Worm (Caenorhabditis elegans): Measurements from ENCODE around the gene C06E1.1.

C06E1.1 gene

ce11 chrIII:8652922-8653321 lies 47.3 kb downstream of the C06E1.1 start:
- TF ChIP-seq lin-35 (GFP tag; optimal IDR thresholded peaks at IDR 0.05) (peak in 1 of 3 experiments; percentile 60), madf-3 (GFP tag; IDR thresholded peaks at IDR 0.05) (no peak), D2030.7 (GFP tag; IDR thresholded peaks at IDR 0.05) (0 out of 2 replicates have a peak, but pooled peaks have one; percentile 11), F49E8.2 (tag; optimal IDR thresholded peaks at IDR 0.05; ENCODE audit: insufficient read depth) (no peak), lin-26 (GFP tag; IDR thresholded peaks at IDR 0.05) (peak; percentile 75), ztf-26 (tag; optimal IDR thresholded peaks at IDR 0.05) (peak; percentile 37), lir-1 (GFP tag; conservative IDR thresholded peaks at IDR 0.05) (no peak), F39B2.1 (GFP tag; IDR thresholded peaks at IDR 0.05) (no peak), K11D2.4 (GFP tag; IDR thresholded peaks at IDR 0.05) (peak; percentile 52; the same call in 1 of the 2 replicates), mel-28 (tag; optimal IDR thresholded peaks at IDR 0.05; ENCODE audit: borderline replicate concordance) (peak; percentile 13), let-607 (tag; optimal IDR thresholded peaks at IDR 0.05) (peak in 1 of 2 experiments; percentile 18), F55B11.4 (tag; optimal IDR thresholded peaks at IDR 0.05; ENCODE audit: borderline replicate concordance, insufficient read depth) (no peak), lsy-27 (tag; optimal IDR thresholded peaks at IDR 0.05; ENCODE audit: borderline replicate concordance, insufficient read depth) (no peak), egrh-3 (GFP tag; IDR thresholded peaks at IDR 0.05) (peak; percentile 13; the same call in 1 of the 2 replicates), nhr-27 (tag; optimal IDR thresholded peaks at IDR 0.05) (no peak), ceh-27 (GFP tag; optimal IDR thresholded peaks at IDR 0.05) (peak; percentile 42), unc-62 (GFP tag; optimal IDR thresholded peaks at IDR 0.05) (no peak), rpc-1 (optimal IDR thresholded peaks at IDR 0.05) (peak; percentile 69), rpc-1 (tag; optimal IDR thresholded peaks at IDR 0.05) (peak; percentile 75), nhr-90 (tag; optimal IDR thresholded peaks at IDR 0.05) (peak; percentile 43), ztf-6 (GFP tag; IDR thresholded peaks at IDR 0.05) (peak; percentile 78; the same call in 1 of the 2 replicates), zfh-2 (GFP tag; conservative IDR thresholded peaks at IDR 0.05) (no peak), xnd-1 (tag; optimal IDR thresholded peaks at IDR 0.05) (no peak), Y95B8A.8 (GFP tag; IDR thresholded peaks at IDR 0.05) (no peak), ZK185.1 (tag; optimal IDR thresholded peaks at IDR 0.05; ENCODE audit: poor library complexity, severe bottlenecking) (peak; percentile 4), mxl-1 (tag; optimal IDR thresholded peaks at IDR 0.05) (no peak), madf-6 (GFP tag; IDR thresholded peaks at IDR 0.05) (peak; percentile 40; the same call in 1 of the 2 replicates), B0336.3 (GFP tag; IDR thresholded peaks at IDR 0.05) (0 out of 2 replicates have a peak, but pooled peaks have one; percentile 18), snpc-3.4 (tag; optimal IDR thresholded peaks at IDR 0.05) (peak; percentile 15), repo-1 (tag; optimal IDR thresholded peaks at IDR 0.05) (peak; percentile 22), Y53G8AR.9 (GFP tag; conservative IDR thresholded peaks at IDR 0.05) (0 out of 2 replicates have a peak, but pooled peaks have one; percentile 20), tbx-9 (tag; optimal IDR thresholded peaks at IDR 0.05; ENCODE audit: borderline replicate concordance) (no peak), B0019.2 (GFP tag; conservative IDR thresholded peaks at IDR 0.05) (no peak), pha-4 (tag; optimal IDR thresholded peaks at IDR 0.05) (no peak), F23B12.7 (tag; optimal IDR thresholded peaks at IDR 0.05; ENCODE audit: insufficient read depth) (peak; percentile 62), attf-3 (GFP tag; conservative IDR thresholded peaks at IDR 0.05) (no peak), tbp1 (GFP tag; optimal IDR thresholded peaks at IDR 0.05) (peak; percentile 89), nhr-80 (tag; optimal IDR thresholded peaks at IDR 0.05) (no peak), let-526 (GFP tag; IDR thresholded peaks at IDR 0.05) (0 out of 2 replicates have a peak, but pooled peaks have one; percentile 45), nfya-1 (tag; optimal IDR thresholded peaks at IDR 0.05; ENCODE audit: borderline replicate concordance, insufficient read depth) (no peak), nfyb-1 (GFP tag; IDR thresholded peaks at IDR 0.05) (peak; percentile 48; the same call in 1 of the 2 replicates), lin-54 (GFP tag; optimal IDR thresholded peaks at IDR 0.05) (peak; percentile 49), lin-40 (tag; optimal IDR thresholded peaks at IDR 0.05) (no peak), dox-1 (GFP tag; IDR thresholded peaks at IDR 0.05) (peak; percentile 52; the same call in 1 of the 2 replicates), sdz-38 (tag; optimal IDR thresholded peaks at IDR 0.05) (no peak), pbrm-1 (GFP tag; IDR thresholded peaks at IDR 0.05) (peak; percentile 54; the same call in 1 of the 2 replicates), cebp-2 (GFP tag; IDR thresholded peaks at IDR 0.05) (no peak)
